Fruit fly (Drosophila melanogaster) whole organism, embryonic: Measurements from ENCODE around the gene CG17593.

Experiments
- Atf-2 ChIP-seq: fragments of 200-800 bp; sonication (Bioruptor generic); optimal IDR thresholded peaks from 2 replicates; lab custom pipeline; 2016; ENCODE audit warnings: missing biosample characterization, missing genetic modification characterization
- B-H1 ChIP-seq: fragments of 200-800 bp; sonication (Bioruptor generic); IDR thresholded peaks from 3 replicates; pipeline ENCODE4 v1.3.6; 2022; ENCODE audit warnings: missing biosample characterization, missing genetic modification characterization
- BtbVII ChIP-seq: fragments of 200-800 bp; sonication (Bioruptor generic); optimal IDR thresholded peaks from 3 replicates; lab custom pipeline; 2017; ENCODE audit warnings: missing biosample characterization, mild to moderate bottlenecking, missing genetic modification characterization
- CG10267 ChIP-seq: fragments of 200-800 bp; sonication (Bioruptor generic); optimal IDR thresholded peaks from 2 replicates; lab custom pipeline; 2018; ENCODE audit warnings: missing biosample characterization, mild to moderate bottlenecking, missing genetic modification characterization, moderate library complexity
- CG10979 ChIP-seq: fragments of 200-800 bp; sonication (Bioruptor generic); optimal IDR thresholded peaks from 2 replicates; lab custom pipeline; 2018; ENCODE audit warnings: missing biosample characterization, mild to moderate bottlenecking, missing genetic modification characterization, moderate library complexity
- CG12391 ChIP-seq: fragments of 200-800 bp; sonication (Bioruptor generic); optimal IDR thresholded peaks from 3 replicates; lab custom pipeline; 2018; ENCODE audit warnings: missing biosample characterization, mild to moderate bottlenecking, missing genetic modification characterization, moderate library complexity
- CG12659 ChIP-seq: fragments of 200-800 bp; sonication (Bioruptor generic); optimal IDR thresholded peaks from 3 replicates; lab custom pipeline; 2017; ENCODE audit warnings: mild to moderate bottlenecking, missing biosample characterization, missing genetic modification reagents, missing genetic modification characterization
- CG13424 ChIP-seq: fragments of 200-800 bp; sonication (Bioruptor generic); optimal IDR thresholded peaks from 2 replicates; lab custom pipeline; 2019; ENCODE audit warnings: missing biosample characterization, mild to moderate bottlenecking, missing genetic modification characterization, moderate library complexity
- CG15269 ChIP-seq: fragments of 200-800 bp; sonication (Bioruptor generic); optimal IDR thresholded peaks from 2 replicates; lab custom pipeline; 2018; ENCODE audit warnings: missing biosample characterization, mild to moderate bottlenecking, missing genetic modification characterization, moderate library complexity
- CG16863 ChIP-seq: fragments of 200-800 bp; sonication (Bioruptor generic); optimal IDR thresholded peaks from 3 replicates; lab custom pipeline; 2016; ENCODE audit warnings: missing biosample characterization, missing genetic modification characterization
- CG17361 ChIP-seq: fragments of 200-800 bp; sonication (Bioruptor generic); IDR thresholded peaks from 3 replicates; pipeline ENCODE4 v1.3.6; 2022; ENCODE audit warnings: missing biosample characterization, missing genetic modification characterization
- CG17385 ChIP-seq: fragments of 200-800 bp; sonication (Bioruptor generic); optimal IDR thresholded peaks from 3 replicates; lab custom pipeline; 2018; ENCODE audit warnings: missing biosample characterization, mild to moderate bottlenecking, missing genetic modification characterization
- CG2678 ChIP-seq: fragments of 200-800 bp; sonication (Bioruptor generic); optimal IDR thresholded peaks from 3 replicates; lab custom pipeline; 2019; ENCODE audit warnings: missing biosample characterization, mild to moderate bottlenecking, missing genetic modification characterization, moderate library complexity
- CG2875 ChIP-seq: fragments of 200-800 bp; sonication (Bioruptor generic); optimal IDR thresholded peaks from 2 replicates; lab custom pipeline; 2017; ENCODE audit warnings: missing biosample characterization, mild to moderate bottlenecking, missing genetic modification characterization, missing genetic modification reagents
- CG30431 ChIP-seq: fragments of 200-800 bp; sonication (Bioruptor generic); optimal IDR thresholded peaks from 2 replicates; lab custom pipeline; 2017; ENCODE audit warnings: missing biosample characterization, missing genetic modification characterization
- CG31224 ChIP-seq: fragments of 200-800 bp; sonication (Bioruptor generic); IDR thresholded peaks from 2 replicates; pipeline ENCODE4 v1.3.6; 2022; ENCODE audit warnings: missing biosample characterization, missing genetic modification characterization
- CG4820 ChIP-seq: fragments of 200-800 bp; sonication (Bioruptor generic); optimal IDR thresholded peaks from 3 replicates; lab custom pipeline; 2016; ENCODE audit warnings: missing biosample characterization, missing genetic modification characterization
- CG6791 ChIP-seq: fragments of 200-800 bp; sonication (Bioruptor generic); IDR thresholded peaks from 3 replicates; pipeline ENCODE4 v1.3.6; 2022; ENCODE audit warnings: missing biosample characterization, missing genetic modification characterization; ENCODE audit not compliant: partially characterized antibody
- CG9727 ChIP-seq: fragments of 200-800 bp; sonication (Bioruptor generic); optimal IDR thresholded peaks from 3 replicates; lab custom pipeline; 2017; ENCODE audit warnings: missing biosample characterization, mild to moderate bottlenecking, missing genetic modification characterization
- Doc2 ChIP-seq: fragments of 200-800 bp; sonication (Bioruptor generic); IDR thresholded peaks from 2 replicates; pipeline ENCODE4 v1.3.6; 2022; ENCODE audit warnings: missing biosample characterization, missing genetic modification characterization
- Dp ChIP-seq: fragments of 200-800 bp; sonication (Bioruptor generic); optimal IDR thresholded peaks from 2 replicates; lab custom pipeline; 2018; ENCODE audit warnings: missing biosample characterization, mild to moderate bottlenecking, missing genetic modification characterization, moderate library complexity
- Eip74EF ChIP-seq, 2 experiments: fragments of 200-800 bp in 1 of 2; fragments of >200 bp in 1 of 2; sonication (Bioruptor generic) in 1 of 2; optimal IDR thresholded peaks; 2 replicates each; lab custom pipeline; 2017 to 2019; ENCODE audit warnings: missing biosample characterization in 2 of 2, missing genetic modification characterization in 2 of 2, mild to moderate bottlenecking in 1 of 2, moderate library complexity in 1 of 2
- H2.0 ChIP-seq: fragments of 200-800 bp; sonication (Bioruptor generic); IDR thresholded peaks from 2 replicates; pipeline ENCODE4 v1.3.6; 2022; ENCODE audit warnings: missing biosample characterization, missing genetic modification characterization
- NfI ChIP-seq: fragments of 200-800 bp; sonication (Bioruptor generic); optimal IDR thresholded peaks from 3 replicates; lab custom pipeline; 2018; ENCODE audit warnings: missing biosample characterization, mild to moderate bottlenecking, missing genetic modification characterization, moderate library complexity
- Six4 ChIP-seq: fragments of 200-800 bp; sonication (Bioruptor generic); optimal IDR thresholded peaks from 2 replicates; lab custom pipeline; 2016; ENCODE audit warnings: missing biosample characterization, missing genetic modification characterization
- Sox102F ChIP-seq: fragments of 200-800 bp; sonication (Bioruptor generic); optimal IDR thresholded peaks from 2 replicates; lab custom pipeline; 2018; ENCODE audit warnings: missing biosample characterization, mild to moderate bottlenecking, missing genetic modification characterization, moderate library complexity
- aop ChIP-seq: fragments of 200-800 bp; sonication (Bioruptor generic); IDR thresholded peaks from 2 replicates; pipeline ENCODE4 v1.3.6; 2022; ENCODE audit warnings: missing biosample characterization, missing genetic modification characterization
- chif ChIP-seq, 2 experiments: fragments of 200-800 bp; sonication (Bioruptor generic); optimal IDR thresholded peaks; 3 replicates each; lab custom pipeline; 2016; ENCODE audit warnings: missing biosample characterization in 2 of 2, missing genetic modification characterization in 2 of 2
- cwo ChIP-seq: fragments of 200-800 bp; sonication (Bioruptor generic); optimal IDR thresholded peaks from 3 replicates; lab custom pipeline; 2017; ENCODE audit warnings: missing biosample characterization, missing genetic modification characterization, mild to moderate bottlenecking, moderate library complexity, missing genetic modification reagents
- disco-r ChIP-seq: fragments of 200-800 bp; sonication (Bioruptor generic); optimal IDR thresholded peaks from 2 replicates; lab custom pipeline; 2016; ENCODE audit warnings: missing biosample characterization, missing genetic modification characterization
- ftz-f1 ChIP-seq: fragments of 200-800 bp; sonication (Bioruptor generic); optimal IDR thresholded peaks from 2 replicates; lab custom pipeline; 2016; ENCODE audit warnings: missing biosample characterization, missing genetic modification characterization
- gem ChIP-seq: fragments of 200-800 bp; sonication (Bioruptor generic); optimal IDR thresholded peaks from 2 replicates; lab custom pipeline; 2019; ENCODE audit warnings: missing biosample characterization, mild to moderate bottlenecking, missing genetic modification characterization, moderate library complexity
- grau ChIP-seq: fragments of 200-800 bp; optimal IDR thresholded peaks from 3 replicates; lab custom pipeline; 2019; ENCODE audit warnings: missing biosample characterization, mild to moderate bottlenecking, missing genetic modification characterization, moderate library complexity
- grn ChIP-seq: fragments of 200-800 bp; sonication (Bioruptor generic); optimal IDR thresholded peaks from 3 replicates; lab custom pipeline; 2017; ENCODE audit warnings: missing biosample characterization, missing genetic modification characterization
- maf-S ChIP-seq: fragments of 200-800 bp; sonication (Bioruptor generic); optimal IDR thresholded peaks from 2 replicates; lab custom pipeline; 2016; ENCODE audit warnings: missing biosample characterization, missing genetic modification characterization
- ranshi ChIP-seq: fragments of 200-800 bp; sonication (Bioruptor generic); IDR thresholded peaks from 2 replicates; pipeline ENCODE4 v1.3.6; 2022; ENCODE audit warnings: missing biosample characterization, missing genetic modification characterization
- slp2 ChIP-seq: fragments of 200-800 bp; sonication (Bioruptor generic); optimal IDR thresholded peaks from 2 replicates; lab custom pipeline; 2016; ENCODE audit warnings: missing biosample characterization, missing genetic modification characterization
- sr ChIP-seq: fragments of 200-800 bp; sonication (Bioruptor generic); IDR thresholded peaks from 3 replicates; pipeline ENCODE4 v1.3.6; 2022; ENCODE audit warnings: missing biosample characterization, missing genetic modification characterization

Gene CG17593

dm6 chr2L:3477057-3477755 is 37.5 kb upstream of the CG17593 start (continued):
- peak; percentile 52 for TF ChIP-seq slp2
- TF ChIP-seq CG16863 (GFP tag; lab: Kevin White, UChicago) = peak; percentile 4
- TF ChIP-seq maf-S = peak; percentile 47
- peak; percentile 24 for TF ChIP-seq Six4
- peak; percentile 25 for TF ChIP-seq disco-r (GFP tag; lab: Kevin White, UChicago)
- TF ChIP-seq ftz-f1 (GFP tag; lab: Kevin White, UChicago) = peak; percentile 74
- TF ChIP-seq CG12659 = peak; percentile 45
- no peak for TF ChIP-seq CG2875
- TF ChIP-seq grn (GFP tag; lab: Kevin White, UChicago) = no peak
- TF ChIP-seq CG31224 (GFP tag; lab: Robert Waterston, UW) = no peak
- no peak for TF ChIP-seq CG4820 (GFP tag; lab: Kevin White, UChicago)
- peak; percentile 48 for TF ChIP-seq CG13424
- peak; percentile 27; the same call in 1 of the 3 replicates for TF ChIP-seq B-H1
- peak; percentile 21 for TF ChIP-seq CG12391 (tag; lab: Kevin White, UChicago)
- TF ChIP-seq CG17361 (GFP tag; lab: Robert Waterston, UW) = peak; percentile 47; the same call in 1 of the 3 replicates
- TF ChIP-seq Sox102F (GFP tag; lab: Kevin White, UChicago) = peak; percentile 39
- no peak for TF ChIP-seq Dp (GFP tag; lab: Kevin White, UChicago)
- no peak for TF ChIP-seq Eip74EF (GFP tag; optimal IDR thresholded peaks at IDR 0.05; lab: Kevin White, UChicago)
- peak; percentile 14; the same call in 1 of the 2 replicates for TF ChIP-seq H2.0 (GFP tag; lab: Robert Waterston, UW)
- peak; percentile 22 for TF ChIP-seq CG15269
- no peak for TF ChIP-seq Doc2 (GFP tag; lab: Robert Waterston, UW)
- peak; percentile 10 for TF ChIP-seq CG10267 (tag; lab: Kevin White, UChicago)
- TF ChIP-seq chif (GFP tag; optimal IDR thresholded peaks at IDR 0.05; lab: Kevin White, UChicago) = peak; percentile 3 to 44
- peak; percentile 58 for TF ChIP-seq CG9727 (GFP tag; lab: Kevin White, UChicago)
- peak; percentile 2 for TF ChIP-seq CG10979 (tag; lab: Kevin White, UChicago)
- no peak for TF ChIP-seq BtbVII (GFP tag; lab: Kevin White, UChicago)
- peak; percentile 28 for TF ChIP-seq Atf-2 (GFP tag; lab: Kevin White, UChicago)
- TF ChIP-seq ranshi (GFP tag; lab: Robert Waterston, UW) = peak; percentile 49
- TF ChIP-seq CG6791 (GFP tag; lab: Robert Waterston, UW) = 0 out of 3 replicates have a peak, but pooled peaks have one; percentile 14
- peak; percentile 64 for TF ChIP-seq gem (tag; lab: Kevin White, UChicago)
- peak; percentile 58 for TF ChIP-seq CG2678 (tag; lab: Kevin White, UChicago)
- TF ChIP-seq cwo (GFP tag; lab: Kevin White, UChicago) = peak; percentile 76
- peak; percentile 39 for TF ChIP-seq CG17385 (GFP tag; lab: Kevin White, UChicago)
- TF ChIP-seq CG30431 (GFP tag; lab: Kevin White, UChicago) = no peak
- TF ChIP-seq NfI (GFP tag; lab: Kevin White, UChicago) = peak; percentile 58
- peak; percentile 95 for TF ChIP-seq sr
- peak; percentile 56 for TF ChIP-seq grau (tag; lab: Kevin White, UChicago)
- TF ChIP-seq aop (GFP tag; lab: Robert Waterston, UW) = no peak
